Worm (Caenorhabditis elegans) whole organism, midembryonic: Measurements from ENCODE around the gene F38B2.6.

Source experiments
- T22C8.4 ChIP-seq: fragments of 200-800 bp; sonication (Bioruptor generic); IDR thresholded peaks from 2 replicates; pipeline ENCODE4 v1.3.6; 2022; ENCODE audit warnings: missing genetic modification characterization, missing compliant biosample characterization
- cog-1 ChIP-seq: sonication (generic microtip); optimal IDR thresholded peaks from 2 replicates; lab custom pipeline; 2016; ENCODE audit warnings: missing genetic modification characterization, missing compliant biosample characterization
- flt-1 ChIP-seq: fragments of 200-800 bp; sonication (Bioruptor generic); IDR thresholded peaks from 2 replicates; pipeline ENCODE4 v1.3.6; 2022; ENCODE audit warnings: missing genetic modification characterization, missing compliant biosample characterization
- klf-2 ChIP-seq: fragments of 200-800 bp; sonication (Bioruptor generic); conservative IDR thresholded peaks from 2 replicates; pipeline ENCODE4 v1.3.6; 2022; ENCODE audit warnings: missing genetic modification reagents, missing genetic modification characterization, missing compliant biosample characterization
- med-1 ChIP-seq: sonication (generic microtip); optimal IDR thresholded peaks from 2 replicates; lab custom pipeline; 2017; ENCODE audit warnings: missing genetic modification characterization, mild to moderate bottlenecking, missing compliant biosample characterization, antibody characterized with exemption, missing genetic modification reagents; ENCODE audit not compliant: insufficient read depth
- tab-1 ChIP-seq: fragments of 200-800 bp; sonication (Bioruptor generic); IDR thresholded peaks from 2 replicates; pipeline ENCODE4 v1.3.6; 2022; ENCODE audit warnings: missing genetic modification characterization, missing compliant biosample characterization
- ztf-23 ChIP-seq: fragments of 200-800 bp; sonication (Bioruptor generic); IDR thresholded peaks from 2 replicates; pipeline ENCODE4 v1.3.6; 2022; ENCODE audit warnings: missing genetic modification reagents, missing genetic modification characterization, missing compliant biosample characterization

DNA sequence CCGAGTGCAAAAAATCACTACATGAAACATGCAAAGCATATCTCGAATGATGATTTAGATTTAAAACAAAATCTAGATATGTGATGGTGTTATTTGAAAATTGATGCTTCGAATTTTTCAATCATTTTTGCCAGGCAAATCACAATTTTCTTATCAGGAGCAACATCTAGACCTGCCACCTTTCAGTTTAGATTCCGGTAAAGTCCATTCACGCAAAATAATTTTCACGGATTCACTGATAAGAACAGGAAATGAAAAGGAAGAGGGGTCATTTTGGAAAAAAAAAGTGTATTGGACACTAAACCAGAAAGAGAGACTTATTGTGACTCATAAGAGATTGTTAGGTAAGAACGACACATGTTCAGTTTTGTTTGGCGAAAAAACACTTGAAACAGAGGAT is 29.1 kb downstream of the F38B2.6 start:
- TF ChIP-seq flt-1, result no peak
- TF ChIP-seq med-1 (GFP tag; lab: Kevin White, UChicago), result no peak
- no peak for TF ChIP-seq klf-2 (GFP tag; lab: Robert Waterston, UW)
- TF ChIP-seq tab-1 (GFP tag; lab: Robert Waterston, UW), result no peak
- TF ChIP-seq T22C8.4, result no peak
- no peak for TF ChIP-seq cog-1 (tag; lab: Kevin White, UChicago)
- TF ChIP-seq ztf-23 (GFP tag; lab: Robert Waterston, UW), result no peak
